Worm (Caenorhabditis elegans) whole organism, L4 larva: ENCODE results near the gene fbxa-211.

Source experiments
- F44E2.7 ChIP-seq: fragments of 200-800 bp; sonication (Bioruptor generic); IDR thresholded peaks from 2 replicates; pipeline ENCODE4 v2.1.2; 2022; ENCODE audit warnings: missing genetic modification characterization, missing compliant biosample characterization
- T26A8.4 ChIP-seq: fragments of 200-800 bp; sonication (Bioruptor generic); IDR thresholded peaks from 2 replicates; pipeline ENCODE4 v1.3.6; 2022; ENCODE audit warnings: missing genetic modification characterization, missing compliant biosample characterization
- Y105C5A.15 ChIP-seq: fragments of 200-800 bp; sonication (Bioruptor generic); IDR thresholded peaks from 2 replicates; pipeline ENCODE4 v1.3.6; 2022; ENCODE audit warnings: missing genetic modification characterization, missing compliant biosample characterization
- Y48G9A.11 ChIP-seq: fragments of 200-800 bp; sonication (Bioruptor generic); IDR thresholded peaks from 2 replicates; pipeline ENCODE4 v1.3.6; 2022; ENCODE audit warnings: missing genetic modification reagents, missing genetic modification characterization, missing compliant biosample characterization
- Y75B8A.6 ChIP-seq: fragments of 200-800 bp; sonication (Bioruptor generic); IDR thresholded peaks from 2 replicates; pipeline ENCODE4 v1.3.6; 2022; ENCODE audit warnings: missing genetic modification reagents, missing genetic modification characterization, missing compliant biosample characterization
- ZK337.2 ChIP-seq: fragments of 200-800 bp; sonication (Bioruptor generic); IDR thresholded peaks from 2 replicates; pipeline ENCODE4 v1.3.6; 2022; ENCODE audit warnings: missing genetic modification reagents, missing genetic modification characterization, missing compliant biosample characterization
- ZK546.5 ChIP-seq, 2 experiments: sonication (generic microtip); optimal IDR thresholded peaks; 2 replicates each; lab custom pipeline; 2017; ENCODE audit warnings: missing biosample characterization in 2 of 2, missing genetic modification characterization in 2 of 2
- aha-1 ChIP-seq: fragments of 150-350 bp; peaks from one replicate; lab custom pipeline; 2014; ENCODE audit warnings: missing biosample characterization, missing genetic modification characterization
- aly-2 ChIP-seq: sonication (generic microtip); optimal IDR thresholded peaks from 2 replicates; lab custom pipeline; 2018; ENCODE audit warnings: missing biosample characterization, missing genetic modification characterization
- ama-1 ChIP-seq: fragments of 150-350 bp; optimal IDR thresholded peaks from 2 replicates; lab custom pipeline; 2014; ENCODE audit warnings: inconsistent platforms, mixed read lengths
- ceh-20 ChIP-seq: fragments of 200-800 bp; sonication (Bioruptor generic); IDR thresholded peaks from 2 replicates; pipeline ENCODE4 v1.3.6; 2022; ENCODE audit warnings: missing genetic modification reagents, missing genetic modification characterization, missing compliant biosample characterization
- ceh-82 ChIP-seq: sonication (generic microtip); optimal IDR thresholded peaks from 2 replicates; lab custom pipeline; 2017; ENCODE audit warnings: missing biosample characterization, missing genetic modification characterization
- ces-1 ChIP-seq: fragments of 150-350 bp; sonication (generic microtip); optimal IDR thresholded peaks from 4 replicates; lab custom pipeline; 2014; ENCODE audit warnings: missing biosample characterization, missing genetic modification reagents, missing genetic modification characterization
- ctbp-1 ChIP-seq: fragments of 200-800 bp; sonication (Bioruptor generic); IDR thresholded peaks from 2 replicates; pipeline ENCODE4 v1.3.6; 2022; ENCODE audit warnings: missing genetic modification reagents, missing genetic modification characterization, missing compliant biosample characterization
- daf-12 ChIP-seq: fragments of 150-350 bp; optimal IDR thresholded peaks from 2 replicates; lab custom pipeline; 2014; ENCODE audit warnings: missing biosample characterization, missing genetic modification reagents, missing genetic modification characterization
- daf-19 ChIP-seq: fragments of 200-800 bp; sonication (Bioruptor generic); conservative IDR thresholded peaks from 2 replicates; pipeline ENCODE4 v1.3.6; 2022; ENCODE audit warnings: missing genetic modification characterization, missing compliant biosample characterization
- daf-8 ChIP-seq: fragments of 200-800 bp; sonication (Bioruptor generic); IDR thresholded peaks from 2 replicates; pipeline ENCODE4 v1.3.6; 2022; ENCODE audit warnings: missing genetic modification characterization, missing compliant biosample characterization
- dpl-1 ChIP-seq: fragments of 150-350 bp; optimal IDR thresholded peaks from 2 replicates; lab custom pipeline; 2014; ENCODE audit warnings: missing biosample characterization, missing genetic modification reagents, missing genetic modification characterization
- egl-43 ChIP-seq: fragments of 200-800 bp; sonication (Bioruptor generic); IDR thresholded peaks from 2 replicates; pipeline ENCODE4 v1.3.6; 2022; ENCODE audit warnings: missing genetic modification reagents, missing genetic modification characterization, missing compliant biosample characterization
- fkh-10 ChIP-seq: fragments of 150-350 bp; optimal IDR thresholded peaks from 2 replicates; lab custom pipeline; 2014; ENCODE audit warnings: missing biosample characterization, missing genetic modification reagents, missing genetic modification characterization
- fos-1 ChIP-seq: fragments of 150-350 bp; optimal IDR thresholded peaks from 2 replicates; lab custom pipeline; 2014; ENCODE audit warnings: missing biosample characterization, missing genetic modification characterization
- jun-1 ChIP-seq: fragments of 150-350 bp; optimal IDR thresholded peaks from 2 replicates; lab custom pipeline; 2014; ENCODE audit warnings: missing biosample characterization, missing genetic modification reagents, missing genetic modification characterization
- lim-7 ChIP-seq: fragments of 200-800 bp; sonication (Bioruptor generic); IDR thresholded peaks from 2 replicates; pipeline ENCODE4 v1.3.6; 2022; ENCODE audit warnings: missing genetic modification characterization, missing compliant biosample characterization
- lin-38 ChIP-seq: fragments of 200-800 bp; sonication (Bioruptor generic); IDR thresholded peaks from 2 replicates; pipeline ENCODE4 v1.3.6; 2022; ENCODE audit warnings: missing genetic modification reagents, missing genetic modification characterization, missing compliant biosample characterization
- lsy-2 ChIP-seq, 2 experiments: fragments of 150-350 bp in 1 of 2; sonication (generic microtip) in 1 of 2; optimal IDR thresholded peaks; 2 replicates each; lab custom pipeline; 2014 to 2017; ENCODE audit warnings: missing biosample characterization in 2 of 2, missing genetic modification characterization in 2 of 2
- mep-1 ChIP-seq: fragments of 150-350 bp; sonication (generic microtip); optimal IDR thresholded peaks from 3 replicates; lab custom pipeline; 2014; ENCODE audit warnings: missing biosample characterization, missing genetic modification characterization
- mxl-2 ChIP-seq: fragments of 200-800 bp; sonication (Bioruptor generic); conservative IDR thresholded peaks from 2 replicates; pipeline ENCODE4 v1.3.6; 2022; ENCODE audit warnings: missing genetic modification reagents, missing genetic modification characterization, missing compliant biosample characterization
- mxl-3 ChIP-seq: fragments of 200-800 bp; sonication (Bioruptor generic); optimal IDR thresholded peaks from 2 replicates; lab custom pipeline; 2018; ENCODE audit warnings: mild to moderate bottlenecking, missing genetic modification characterization, missing compliant biosample characterization
- nhr-11 ChIP-seq: fragments of 150-350 bp; optimal IDR thresholded peaks from 2 replicates; lab custom pipeline; 2014; ENCODE audit warnings: missing biosample characterization, missing genetic modification characterization
- nhr-111 ChIP-seq: fragments of 200-800 bp; sonication (Bioruptor generic); optimal IDR thresholded peaks from 2 replicates; lab custom pipeline; 2018; ENCODE audit warnings: mild to moderate bottlenecking, missing genetic modification characterization, missing compliant biosample characterization
- nhr-237 ChIP-seq: sonication (generic microtip); optimal IDR thresholded peaks from 2 replicates; lab custom pipeline; 2017; ENCODE audit warnings: missing biosample characterization, missing genetic modification characterization
- nhr-25 ChIP-seq: sonication (generic microtip); optimal IDR thresholded peaks from 2 replicates; lab custom pipeline; 2017; ENCODE audit warnings: missing genetic modification characterization, mild to moderate bottlenecking, missing compliant biosample characterization, antibody characterized with exemption, moderate library complexity, borderline replicate concordance; ENCODE audit not compliant: insufficient read depth
- nhr-28 ChIP-seq: fragments of 150-350 bp; optimal IDR thresholded peaks from 2 replicates; lab custom pipeline; 2014; ENCODE audit warnings: missing biosample characterization, missing genetic modification characterization
- nhr-41 ChIP-seq: fragments of 200-800 bp; sonication (Bioruptor generic); IDR thresholded peaks from 2 replicates; pipeline ENCODE4 v1.3.6; 2022; ENCODE audit warnings: missing genetic modification reagents, missing genetic modification characterization, missing compliant biosample characterization
- nhr-48 ChIP-seq: sonication (generic microtip); optimal IDR thresholded peaks from 2 replicates; lab custom pipeline; 2016; ENCODE audit warnings: mild to moderate bottlenecking, missing genetic modification characterization, missing compliant biosample characterization
- pha-4 ChIP-seq, 2 experiments: fragments of 150-350 bp in 1 of 2; fragments of 200-800 bp in 1 of 2; sonication (Bioruptor generic) in 1 of 2; IDR thresholded peaks in 1 of 2; optimal IDR thresholded peaks in 1 of 2; 2 replicates each; pipeline versions ENCODE4 v1.3.6 to Lab custom; 2014 to 2022; ENCODE audit warnings: missing genetic modification characterization in 2 of 2, missing genetic modification reagents in 2 of 2, missing biosample characterization in 1 of 2, missing compliant biosample characterization in 1 of 2
- pqm-1 ChIP-seq: sonication (generic microtip); optimal IDR thresholded peaks from 2 replicates; lab custom pipeline; 2017; ENCODE audit warnings: missing biosample characterization, missing genetic modification characterization
- rbr-2 ChIP-seq: sonication (generic microtip); optimal IDR thresholded peaks from 2 replicates; lab custom pipeline; 2016; ENCODE audit warnings: missing genotype, missing genetic modification characterization, missing compliant biosample characterization
- saeg-2 ChIP-seq: fragments of 200-800 bp; sonication (Bioruptor generic); IDR thresholded peaks from 2 replicates; pipeline ENCODE4 v1.3.6; 2022; ENCODE audit warnings: missing genetic modification reagents, missing genetic modification characterization, missing compliant biosample characterization
- sdz-12 ChIP-seq: fragments of 200-800 bp; sonication (Bioruptor generic); optimal IDR thresholded peaks from 2 replicates; lab custom pipeline; 2018; ENCODE audit warnings: mild to moderate bottlenecking, missing genetic modification characterization, missing compliant biosample characterization
- snpc-1.2 ChIP-seq: fragments of 200-800 bp; sonication (Bioruptor generic); IDR thresholded peaks from 2 replicates; pipeline ENCODE4 v1.3.6; 2022; ENCODE audit warnings: missing genetic modification reagents, missing genetic modification characterization, missing compliant biosample characterization
- spr-1 ChIP-seq: sonication (generic microtip); optimal IDR thresholded peaks from 2 replicates; lab custom pipeline; 2016; ENCODE audit warnings: mild to moderate bottlenecking, missing genetic modification characterization, missing compliant biosample characterization
- spr-3 ChIP-seq: fragments of 200-800 bp; sonication (Bioruptor generic); optimal IDR thresholded peaks from 2 replicates; lab custom pipeline; 2018; ENCODE audit warnings: mild to moderate bottlenecking, missing genetic modification characterization, missing compliant biosample characterization
- tag-97 ChIP-seq: fragments of 200-800 bp; sonication (Bioruptor generic); IDR thresholded peaks from 2 replicates; pipeline ENCODE4 v1.3.6; 2022; ENCODE audit warnings: missing genetic modification characterization, missing compliant biosample characterization
- unc-130 ChIP-seq: sonication (generic microtip); optimal IDR thresholded peaks from 2 replicates; lab custom pipeline; 2016; ENCODE audit warnings: missing genetic modification reagents, missing genetic modification characterization, missing compliant biosample characterization
- unc-62 ChIP-seq, 3 experiments: fragments of 150-350 bp in 1 of 3; sonication (generic microtip); optimal IDR thresholded peaks in 2 of 3; peaks in 1 of 3; 1 replicate in 1 of 3; 2 replicates in 2 of 3; lab custom pipeline; 2014 to 2017; ENCODE audit warnings: missing biosample characterization in 3 of 3, missing genetic modification characterization in 3 of 3, missing genetic modification reagents in 3 of 3, missing genotype in 1 of 3
- vab-7 ChIP-seq: fragments of 200-800 bp; sonication (Bioruptor generic); IDR thresholded peaks from 2 replicates; pipeline ENCODE4 v1.3.6; 2022; ENCODE audit warnings: missing genetic modification reagents, missing genetic modification characterization, missing compliant biosample characterization
- zip-11 ChIP-seq: fragments of 200-800 bp; sonication (Bioruptor generic); IDR thresholded peaks from 2 replicates; pipeline ENCODE4 v1.3.6; 2022; ENCODE audit warnings: missing genetic modification characterization, missing compliant biosample characterization
- ztf-11 ChIP-seq: fragments of 150-350 bp; optimal IDR thresholded peaks from 2 replicates; lab custom pipeline; 2014; ENCODE audit warnings: missing biosample characterization, missing genetic modification characterization
- ztf-7 ChIP-seq: fragments of 150-350 bp; optimal IDR thresholded peaks from 2 replicates; lab custom pipeline; 2014; ENCODE audit warnings: missing biosample characterization, missing genetic modification characterization

fbxa-211 gene

ce11 chrV:18127192-18127591 lies at the start of gene fbxa-211:
TSS of gene fbxa-211 (plus strand) at chrV:18127519.
- TF ChIP-seq ZK337.2 (GFP tag; lab: Robert Waterston, UW) (no peak), Y48G9A.11 (GFP tag; lab: Robert Waterston, UW) (no peak), fkh-10 (GFP tag; lab: Kevin White, UChicago) (no peak), nhr-48 (no peak), aha-1 (tag; lab: Kevin White, UChicago) (peak; percentile 93), ceh-20 (no peak), nhr-237 (tag; lab: Kevin White, UChicago) (no peak), pha-4 (GFP tag; IDR thresholded peaks at IDR 0.05; lab: Robert Waterston, UW) (no peak), pha-4 (tag; optimal IDR thresholded peaks at IDR 0.05; lab: Kevin White, UChicago) (no peak), vab-7 (GFP tag; lab: Robert Waterston, UW) (no peak), ctbp-1 (GFP tag; lab: Robert Waterston, UW) (no peak), lin-38 (GFP tag; lab: Robert Waterston, UW) (0 out of 2 replicates have a peak, but pooled peaks have one; percentile 21), Y75B8A.6 (GFP tag; lab: Robert Waterston, UW) (no peak)

ce11 chrV:18079163-18079562 lies 48.2 kb upstream of the fbxa-211 start:
- peak; percentile 76 for TF ChIP-seq nhr-11 (tag; lab: Kevin White, UChicago)
- no peak for TF ChIP-seq ZK546.5 (tag; optimal IDR thresholded peaks at IDR 0.05; lab: Kevin White, UChicago)
- TF ChIP-seq nhr-25 (tag; lab: Kevin White, UChicago), result no peak
- no peak for TF ChIP-seq spr-3 (GFP tag; lab: Kevin White, UChicago)
- no peak for TF ChIP-seq tag-97
- no peak for TF ChIP-seq unc-130 (GFP tag; lab: Kevin White, UChicago)
- TF ChIP-seq sdz-12 (GFP tag; lab: Kevin White, UChicago), result no peak
- peak; percentile 83 for TF ChIP-seq mep-1 (tag; lab: Kevin White, UChicago)
- no peak for TF ChIP-seq ztf-11
- TF ChIP-seq daf-19 (GFP tag; lab: Robert Waterston, UW), result no peak
- no peak for TF ChIP-seq F44E2.7 (GFP tag; lab: Robert Waterston, UW)
- TF ChIP-seq ces-1 (GFP tag; lab: Kevin White, UChicago), result no peak
- no peak for TF ChIP-seq lim-7 (GFP tag; lab: Robert Waterston, UW)
- no peak for TF ChIP-seq mxl-2 (GFP tag; lab: Robert Waterston, UW)
- no peak for TF ChIP-seq snpc-1.2 (GFP tag; lab: Robert Waterston, UW)
- TF ChIP-seq fkh-10 (GFP tag; lab: Kevin White, UChicago), result peak; percentile 1
- TF ChIP-seq Y105C5A.15, result no peak
- TF ChIP-seq daf-12 (tag; lab: Kevin White, UChicago), result no peak
- TF ChIP-seq aly-2 (tag; lab: Kevin White, UChicago), result no peak
- no peak for TF ChIP-seq egl-43 (GFP tag; lab: Robert Waterston, UW)
- peak; percentile 73 for TF ChIP-seq dpl-1
- TF ChIP-seq T26A8.4, result peak; percentile 59
- peak in 1 of 2 experiments; percentile 88 for TF ChIP-seq unc-62 (GFP tag; optimal IDR thresholded peaks at IDR 0.05 in 1 of 2; lab: Kevin White, UChicago)
- TF ChIP-seq unc-62 (tag; optimal IDR thresholded peaks at IDR 0.05; lab: Kevin White, UChicago), result no peak
- TF ChIP-seq nhr-41 (GFP tag; lab: Robert Waterston, UW), result no peak
- TF ChIP-seq aha-1 (tag; lab: Kevin White, UChicago), result peak; percentile 98
- no peak for TF ChIP-seq nhr-111 (GFP tag; lab: Kevin White, UChicago)
- no peak for TF ChIP-seq ztf-7 (tag; lab: Kevin White, UChicago)
- TF ChIP-seq nhr-28, result peak; percentile 68
- TF ChIP-seq mxl-3 (GFP tag; lab: Kevin White, UChicago), result peak; percentile 47
- no peak for TF ChIP-seq pqm-1 (tag; lab: Kevin White, UChicago)
- TF ChIP-seq rbr-2 (tag; lab: Kevin White, UChicago), result peak; percentile 80
- no peak for TF ChIP-seq daf-8 (GFP tag; lab: Robert Waterston, UW)
- peak; percentile 18 to 86 for TF ChIP-seq lsy-2 (tag; optimal IDR thresholded peaks at IDR 0.05; lab: Kevin White, UChicago)
- TF ChIP-seq saeg-2 (GFP tag; lab: Robert Waterston, UW), result no peak
- no peak for TF ChIP-seq zip-11 (GFP tag; lab: Robert Waterston, UW)
- no peak for TF ChIP-seq nhr-237 (tag; lab: Kevin White, UChicago)
- no peak for TF ChIP-seq ceh-82
- peak; percentile 6 for TF ChIP-seq jun-1
- no peak for TF ChIP-seq spr-1 (tag; lab: Kevin White, UChicago)
- no peak for TF ChIP-seq ama-1 (lab: Kevin White, UChicago)
- peak; percentile 64 for TF ChIP-seq ctbp-1 (GFP tag; lab: Robert Waterston, UW)
- TF ChIP-seq fos-1 (tag; lab: Kevin White, UChicago), result no peak
